Worm (Caenorhabditis elegans): ENCODE measurements around the gene ddx-17.
A peak's percentile ranks its signal among the peaks of the same experiment; 100 is the strongest.

Gene ddx-17

DNA sequence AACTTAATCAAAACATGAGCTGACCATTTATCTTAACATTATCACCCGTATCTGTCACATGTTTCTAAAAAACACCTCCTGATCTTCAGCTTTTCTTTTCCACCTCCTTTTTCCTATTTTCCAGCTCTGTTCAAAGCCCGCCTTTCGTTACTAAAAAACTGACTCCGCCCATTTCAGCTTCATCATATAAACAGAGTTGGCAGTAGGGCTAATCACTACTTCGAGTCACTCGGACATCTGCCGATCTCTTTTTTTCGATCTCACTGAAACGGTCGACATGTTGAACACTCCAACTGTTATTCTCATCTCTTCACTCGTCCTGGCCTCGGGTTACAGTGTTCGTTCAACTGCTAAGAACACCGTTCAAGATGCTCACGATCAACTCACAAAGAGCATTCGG, 19.4 kb downstream of the ddx-17 start, which contains the start of gene droe-4:
Gene droe-4, plus strand, starts transcription at position 172 of the 400 bp plus-strand sequence.
- TF ChIP-seq tbx-37 (GFP tag; conservative IDR thresholded peaks at IDR 0.05), result no peak
- TF ChIP-seq hmbx-1 (tag; optimal IDR thresholded peaks at IDR 0.05), result no peak
- no peak for TF ChIP-seq B0310.2 (tag; optimal IDR thresholded peaks at IDR 0.05)
- no peak for TF ChIP-seq scrt-1 (GFP tag; IDR thresholded peaks at IDR 0.05)
- TF ChIP-seq ets-7 (tag; optimal IDR thresholded peaks at IDR 0.05), result no peak
- no peak for TF ChIP-seq flt-1 (GFP tag; IDR thresholded peaks at IDR 0.05)
- TF ChIP-seq F13C5.2 (tag; optimal IDR thresholded peaks at IDR 0.05), result no peak
- TF ChIP-seq ama-1 (optimal IDR thresholded peaks at IDR 0.05), result no peak
- TF ChIP-seq hnd-1 (tag; optimal IDR thresholded peaks at IDR 0.05), result no peak
- TF ChIP-seq ceh-36 (tag; optimal IDR thresholded peaks at IDR 0.05), result no peak
- TF ChIP-seq sea-1 (GFP tag; conservative IDR thresholded peaks at IDR 0.05), result no peak
- no peak for TF ChIP-seq pes-1 (GFP tag; IDR thresholded peaks at IDR 0.05)

DNA sequence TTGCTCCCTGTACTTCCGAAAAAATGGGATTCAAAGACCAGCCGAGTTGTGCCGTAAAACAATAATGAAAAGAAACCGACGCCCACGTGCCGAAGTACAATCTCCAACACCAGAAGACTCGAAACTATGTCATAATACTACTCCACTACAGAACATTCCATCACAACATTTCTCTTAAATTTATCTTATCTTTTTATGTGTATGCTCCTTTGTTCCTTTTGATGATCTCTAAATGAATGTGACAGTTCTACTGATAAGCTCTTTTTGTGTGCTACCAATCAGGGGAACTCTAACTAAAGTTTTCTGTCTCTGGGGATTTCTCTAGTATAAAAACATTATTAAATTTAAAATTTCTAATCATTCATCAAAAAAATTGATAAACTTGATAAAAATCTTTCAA, 25.0 kb downstream of the ddx-17 start:
- TF ChIP-seq tbx-37 (GFP tag; conservative IDR thresholded peaks at IDR 0.05) (no peak), aly-1 (tag; optimal IDR thresholded peaks at IDR 0.05) (no peak), flt-1 (GFP tag; IDR thresholded peaks at IDR 0.05) (no peak), ets-7 (tag; optimal IDR thresholded peaks at IDR 0.05) (no peak), F13C5.2 (tag; optimal IDR thresholded peaks at IDR 0.05) (no peak), B0310.2 (tag; optimal IDR thresholded peaks at IDR 0.05) (no peak)

DNA sequence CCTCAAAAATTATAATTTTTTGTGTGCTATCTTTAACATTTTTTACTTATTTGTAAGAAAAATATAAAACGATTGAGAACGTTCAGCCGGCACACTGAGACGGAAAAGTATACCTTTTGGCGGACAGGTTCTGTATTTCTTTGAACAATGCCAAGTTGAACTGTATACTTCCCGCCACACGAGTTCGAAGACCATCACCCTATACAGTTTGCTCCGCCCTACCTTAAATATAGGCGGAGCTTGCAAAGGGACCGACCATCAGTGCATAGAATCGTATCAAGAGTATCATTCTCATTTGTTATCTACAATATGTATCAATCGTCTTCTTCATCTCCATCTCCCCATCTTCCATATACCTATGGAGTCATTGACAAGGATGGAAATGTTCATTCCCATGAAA, 27.0 kb downstream of the ddx-17 start, which contains the start of gene end-1:
Gene end-1, plus strand, starts transcription at position 301 of the 400 bp plus-strand sequence.
- TF ChIP-seq scrt-1 (GFP tag; IDR thresholded peaks at IDR 0.05), result no peak
- no peak for TF ChIP-seq tbx-37 (GFP tag; conservative IDR thresholded peaks at IDR 0.05)
- TF ChIP-seq ets-7 (tag; optimal IDR thresholded peaks at IDR 0.05), result no peak
- TF ChIP-seq hnd-1 (tag; optimal IDR thresholded peaks at IDR 0.05), result no peak
- TF ChIP-seq ama-1 (optimal IDR thresholded peaks at IDR 0.05), result no peak
- no peak for TF ChIP-seq ceh-36 (tag; optimal IDR thresholded peaks at IDR 0.05)
- TF ChIP-seq F13C5.2 (tag; optimal IDR thresholded peaks at IDR 0.05), result no peak
- no peak for TF ChIP-seq aly-1 (tag; optimal IDR thresholded peaks at IDR 0.05)
- no peak for TF ChIP-seq tra-4 (tag; optimal IDR thresholded peaks at IDR 0.05)
- TF ChIP-seq hmg-4 (GFP tag; optimal IDR thresholded peaks at IDR 0.05), result no peak
- TF ChIP-seq pes-1 (GFP tag; IDR thresholded peaks at IDR 0.05), result no peak
- no peak for TF ChIP-seq ceh-13 (GFP tag; optimal IDR thresholded peaks at IDR 0.05)
- no peak for TF ChIP-seq sea-1 (GFP tag; conservative IDR thresholded peaks at IDR 0.05)
- no peak for TF ChIP-seq B0310.2 (tag; optimal IDR thresholded peaks at IDR 0.05)
- no peak for TF ChIP-seq hmbx-1 (tag; optimal IDR thresholded peaks at IDR 0.05)
- no peak for TF ChIP-seq tbx-11 (GFP tag; IDR thresholded peaks at IDR 0.05)
- no peak for TF ChIP-seq flt-1 (GFP tag; IDR thresholded peaks at IDR 0.05)

DNA sequence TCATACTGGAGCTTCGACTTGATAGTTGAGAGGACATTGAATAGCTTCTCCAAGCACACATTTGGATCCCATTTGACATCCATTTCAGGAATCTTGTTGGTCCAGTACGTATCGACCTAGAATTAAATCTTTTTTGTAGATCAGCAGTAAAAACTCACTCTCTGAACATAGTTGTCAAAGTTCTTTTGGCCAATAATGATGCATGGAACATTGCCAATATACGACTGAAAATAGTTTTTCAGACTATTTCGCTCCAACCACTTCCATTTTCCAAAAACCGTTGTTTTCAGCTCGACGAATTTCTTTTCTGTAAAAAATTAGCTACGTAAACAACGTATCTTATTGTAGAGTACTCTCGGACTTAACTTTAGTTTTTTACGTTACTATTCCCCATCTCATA, 30.2 kb downstream of the ddx-17 start:
- TF ChIP-seq scrt-1 (GFP tag; IDR thresholded peaks at IDR 0.05) (no peak), sea-1 (GFP tag; conservative IDR thresholded peaks at IDR 0.05) (no peak), tra-4 (tag; optimal IDR thresholded peaks at IDR 0.05) (no peak), tbx-11 (GFP tag; IDR thresholded peaks at IDR 0.05) (no peak), hmbx-1 (tag; optimal IDR thresholded peaks at IDR 0.05) (no peak)

ce11 chrV:13980807-13981206, 31.0 kb downstream of the ddx-17 start, which contains the start of gene eol-1:
Gene eol-1 (minus strand): TSS chrV:13980907.
- TF ChIP-seq ceh-13 (GFP tag; optimal IDR thresholded peaks at IDR 0.05) (no peak), tra-4 (tag; optimal IDR thresholded peaks at IDR 0.05) (no peak), ama-1 (optimal IDR thresholded peaks at IDR 0.05) (no peak), sea-1 (GFP tag; conservative IDR thresholded peaks at IDR 0.05) (no peak), hmg-4 (GFP tag; optimal IDR thresholded peaks at IDR 0.05) (no peak), tbx-37 (GFP tag; conservative IDR thresholded peaks at IDR 0.05) (no peak), ceh-36 (tag; optimal IDR thresholded peaks at IDR 0.05) (no peak), F13C5.2 (tag; optimal IDR thresholded peaks at IDR 0.05) (no peak)

- no peak for TF ChIP-seq tbx-37 (GFP tag; conservative IDR thresholded peaks at IDR 0.05)
- no peak for TF ChIP-seq scrt-1 (GFP tag; IDR thresholded peaks at IDR 0.05)
- no peak for TF ChIP-seq flt-1 (GFP tag; IDR thresholded peaks at IDR 0.05)
- TF ChIP-seq tbx-11 (GFP tag; IDR thresholded peaks at IDR 0.05), result no peak
- no peak for TF ChIP-seq sea-1 (GFP tag; conservative IDR thresholded peaks at IDR 0.05)
- no peak for TF ChIP-seq hmg-4 (GFP tag; optimal IDR thresholded peaks at IDR 0.05)
- no peak for TF ChIP-seq hmbx-1 (tag; optimal IDR thresholded peaks at IDR 0.05)
- TF ChIP-seq F13C5.2 (tag; optimal IDR thresholded peaks at IDR 0.05), result no peak
- no peak for TF ChIP-seq aly-1 (tag; optimal IDR thresholded peaks at IDR 0.05)
- no peak for TF ChIP-seq ceh-36 (tag; optimal IDR thresholded peaks at IDR 0.05)
- TF ChIP-seq tra-4 (tag; optimal IDR thresholded peaks at IDR 0.05), result no peak
Measured at ce11 chrV:13963279-13963976, 48.4 kb downstream of the ddx-17 start, which contains the start of gene sao-1. Gene sao-1 (plus strand): TSS chrV:13963926.

- TF ChIP-seq tra-4 (tag; optimal IDR thresholded peaks at IDR 0.05) (peak; percentile 42), tbx-11 (GFP tag; IDR thresholded peaks at IDR 0.05) (peak; percentile 80; the same call in 1 of the 2 replicates), scrt-1 (GFP tag; IDR thresholded peaks at IDR 0.05) (peak; percentile 77), ets-7 (tag; optimal IDR thresholded peaks at IDR 0.05) (peak; percentile 69), hmg-4 (GFP tag; optimal IDR thresholded peaks at IDR 0.05) (peak; percentile 77), ama-1 (optimal IDR thresholded peaks at IDR 0.05) (no peak), pes-1 (GFP tag; IDR thresholded peaks at IDR 0.05) (peak; percentile 89), F13C5.2 (tag; optimal IDR thresholded peaks at IDR 0.05) (peak; percentile 85), hmbx-1 (tag; optimal IDR thresholded peaks at IDR 0.05) (peak; percentile 47), B0310.2 (tag; optimal IDR thresholded peaks at IDR 0.05) (peak; percentile 48), tbx-37 (GFP tag; conservative IDR thresholded peaks at IDR 0.05) (peak; percentile 73; the same call in 1 of the 2 replicates), ceh-13 (GFP tag; optimal IDR thresholded peaks at IDR 0.05) (peak; percentile 50), hnd-1 (tag; optimal IDR thresholded peaks at IDR 0.05) (peak; percentile 62), aly-1 (tag; optimal IDR thresholded peaks at IDR 0.05) (peak; percentile 57), sea-1 (GFP tag; conservative IDR thresholded peaks at IDR 0.05) (peak; percentile 83), flt-1 (GFP tag; IDR thresholded peaks at IDR 0.05) (peak; percentile 73), ceh-36 (tag; optimal IDR thresholded peaks at IDR 0.05) (peak; percentile 60)
Measured at ce11 chrV:13961927-13962419, 49.9 kb downstream of the ddx-17 start, which contains the start of the genes algn-13 and R10D12.13. Gene algn-13 (minus strand): TSS chrV:13961977. Gene R10D12.13 (plus strand): TSS chrV:13962417.
